Worm (Caenorhabditis elegans): ENCODE data around the gene sdz-33.
A peak's percentile ranks its signal among the peaks of the same experiment; 100 is the strongest.

sdz-33 gene

DNA sequence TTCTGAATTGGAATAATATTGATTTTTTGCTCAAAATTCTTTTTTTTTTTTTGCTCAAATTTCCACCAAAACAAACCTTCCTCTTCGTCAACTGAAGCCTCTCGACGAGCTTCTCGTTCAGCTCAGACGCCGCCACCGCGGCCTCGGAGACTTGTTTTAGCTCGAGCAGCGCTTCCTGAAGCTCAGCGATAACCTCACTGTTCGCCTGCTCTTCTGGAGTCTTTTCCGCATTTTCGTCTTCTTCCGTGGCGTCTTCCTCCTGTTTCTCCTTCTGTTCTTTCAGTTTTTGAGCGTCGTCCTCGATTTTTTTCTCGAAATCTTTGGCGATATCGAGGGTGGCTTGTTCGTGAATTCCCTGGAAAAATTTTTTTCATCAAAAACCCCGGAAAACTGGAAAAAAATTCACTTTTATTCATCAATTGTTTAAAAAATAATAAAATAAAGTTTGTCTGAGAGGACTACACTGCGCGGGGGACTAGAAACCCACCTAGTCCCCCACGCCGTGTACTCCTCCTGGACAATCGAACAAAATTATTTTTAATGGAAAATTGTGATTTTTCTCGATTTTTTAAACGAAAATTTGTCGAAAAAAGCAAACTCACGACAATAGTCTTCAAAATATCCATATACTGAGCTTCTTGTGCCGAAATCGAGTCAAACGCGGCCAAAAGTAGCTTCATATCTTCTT is 38.9 kb downstream of the sdz-33 start (continued):
- TF ChIP-seq zag-1 (tag; optimal IDR thresholded peaks at IDR 0.05) (no peak), elt-3 (tag; optimal IDR thresholded peaks at IDR 0.05) (no peak), nhr-23 (tag; optimal IDR thresholded peaks at IDR 0.05) (no peak), fos-1 (tag; optimal IDR thresholded peaks at IDR 0.05) (peak; percentile 34), sem-4 (tag; optimal IDR thresholded peaks at IDR 0.05) (peak; percentile 95), F13H6.1 (tag; optimal IDR thresholded peaks at IDR 0.05) (peak; percentile 90), lin-11 (tag; optimal IDR thresholded peaks at IDR 0.05) (peak; percentile 52), ama-1 (optimal IDR thresholded peaks at IDR 0.05) (peak; percentile 9), mbf-1 (tag; optimal IDR thresholded peaks at IDR 0.05) (no peak), crh-2 (tag; optimal IDR thresholded peaks at IDR 0.05) (peak; percentile 92), nhr-12 (tag; optimal IDR thresholded peaks at IDR 0.05) (no peak), nhr-10 (tag; optimal IDR thresholded peaks at IDR 0.05) (no peak), aly-2 (tag; optimal IDR thresholded peaks at IDR 0.05) (no peak), ZK546.5 (tag; optimal IDR thresholded peaks at IDR 0.05) (peak; percentile 9), nhr-21 (tag; optimal IDR thresholded peaks at IDR 0.05) (peak; percentile 82), ztf-1 (GFP tag; conservative IDR thresholded peaks at IDR 0.05) (0 out of 2 replicates have a peak, but pooled peaks have one; percentile 70)

DNA sequence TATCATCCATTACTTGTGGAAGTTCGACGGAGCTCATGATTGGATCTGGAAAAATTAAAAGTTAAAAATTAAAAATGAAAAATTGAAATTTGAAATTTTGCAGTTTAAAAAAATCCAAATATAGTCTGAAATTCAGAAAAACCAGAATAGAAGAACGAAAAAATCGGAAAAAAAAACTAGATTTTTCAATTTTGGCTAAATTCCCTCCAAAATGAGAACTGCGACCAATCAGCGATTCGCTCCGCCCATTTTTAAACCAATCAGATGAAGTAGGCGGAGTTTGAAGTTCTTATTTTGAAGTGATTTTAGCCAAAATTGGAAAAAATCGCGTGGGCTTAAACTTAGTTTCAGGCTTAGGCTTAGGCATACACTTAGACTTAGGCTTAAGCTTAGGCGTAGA is 39.7 kb downstream of the sdz-33 start, which contains the start of gene Y56A3A.7:
Gene Y56A3A.7 (minus strand): TSS at position 47 of the 400 bp plus-strand sequence.
- TF ChIP-seq nhr-11 (tag; optimal IDR thresholded peaks at IDR 0.05) (no peak), lin-39 (tag; optimal IDR thresholded peaks at IDR 0.05) (no peak), egl-27 (tag; optimal IDR thresholded peaks at IDR 0.05) (no peak), ztf-1 (GFP tag; conservative IDR thresholded peaks at IDR 0.05) (no peak), nhr-77 (tag; optimal IDR thresholded peaks at IDR 0.05) (no peak), nhr-237 (tag; optimal IDR thresholded peaks at IDR 0.05) (no peak), ZK546.5 (tag; optimal IDR thresholded peaks at IDR 0.05) (no peak), zag-1 (tag; optimal IDR thresholded peaks at IDR 0.05) (no peak), F13H6.1 (tag; optimal IDR thresholded peaks at IDR 0.05) (no peak), unc-39 (tag; optimal IDR thresholded peaks at IDR 0.05) (no peak), nhr-25 (tag; optimal IDR thresholded peaks at IDR 0.05) (no peak), R02D3.7 (tag; optimal IDR thresholded peaks at IDR 0.05) (no peak), skn-1 (tag; optimal IDR thresholded peaks at IDR 0.05) (no peak), sma-9 (GFP tag; optimal IDR thresholded peaks at IDR 0.05) (no peak), sma-9 (tag; optimal IDR thresholded peaks at IDR 0.05) (no peak), mdl-1 (tag; optimal IDR thresholded peaks at IDR 0.05) (no peak), nhr-21 (tag; optimal IDR thresholded peaks at IDR 0.05) (no peak), ceh-16 (tag; optimal IDR thresholded peaks at IDR 0.05) (no peak), gmeb-1 (tag; optimal IDR thresholded peaks at IDR 0.05) (no peak), lsy-2 (tag; optimal IDR thresholded peaks at IDR 0.05) (no peak)

DNA sequence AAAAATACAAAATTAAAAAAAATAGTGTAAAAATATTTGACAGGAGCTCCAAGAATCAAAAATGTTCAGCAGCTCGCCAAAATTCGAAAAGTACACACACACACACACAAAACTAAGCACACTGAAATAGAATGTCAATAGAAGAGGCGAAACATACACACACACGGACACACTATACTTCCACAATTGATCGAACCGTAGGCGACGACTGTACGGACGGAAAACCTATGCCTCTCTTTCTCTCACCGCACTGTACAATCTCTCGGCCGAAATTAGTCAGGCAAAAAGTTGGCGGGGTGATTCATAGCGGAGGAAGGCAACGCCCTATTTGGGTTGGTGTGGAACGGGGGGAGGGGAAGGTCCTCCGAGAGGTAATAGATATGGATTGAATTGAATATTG is 40.2 kb downstream of the sdz-33 start:
- TF ChIP-seq sma-9 (GFP tag; optimal IDR thresholded peaks at IDR 0.05), result no peak
- TF ChIP-seq sma-9 (tag; optimal IDR thresholded peaks at IDR 0.05), result no peak
- TF ChIP-seq unc-39 (tag; optimal IDR thresholded peaks at IDR 0.05), result no peak
- no peak for TF ChIP-seq ztf-11 (tag; optimal IDR thresholded peaks at IDR 0.05)
- TF ChIP-seq fos-1 (tag; optimal IDR thresholded peaks at IDR 0.05), result peak; percentile 97
- TF ChIP-seq blmp-1 (tag; optimal IDR thresholded peaks at IDR 0.05; ENCODE audit: insufficient read depth), result no peak
- TF ChIP-seq nhr-129 (tag; optimal IDR thresholded peaks at IDR 0.05), result peak; percentile 52
- no peak for TF ChIP-seq sem-4 (tag; optimal IDR thresholded peaks at IDR 0.05)
- TF ChIP-seq elt-3 (tag; optimal IDR thresholded peaks at IDR 0.05), result no peak
- no peak for TF ChIP-seq gmeb-1 (tag; optimal IDR thresholded peaks at IDR 0.05)
- no peak for TF ChIP-seq unc-55 (GFP tag; optimal IDR thresholded peaks at IDR 0.05)
- no peak for TF ChIP-seq ama-1 (optimal IDR thresholded peaks at IDR 0.05)
- no peak for TF ChIP-seq nhr-23 (tag; optimal IDR thresholded peaks at IDR 0.05)
- TF ChIP-seq nhr-21 (tag; optimal IDR thresholded peaks at IDR 0.05), result no peak
- no peak for TF ChIP-seq aly-2 (tag; optimal IDR thresholded peaks at IDR 0.05)

DNA sequence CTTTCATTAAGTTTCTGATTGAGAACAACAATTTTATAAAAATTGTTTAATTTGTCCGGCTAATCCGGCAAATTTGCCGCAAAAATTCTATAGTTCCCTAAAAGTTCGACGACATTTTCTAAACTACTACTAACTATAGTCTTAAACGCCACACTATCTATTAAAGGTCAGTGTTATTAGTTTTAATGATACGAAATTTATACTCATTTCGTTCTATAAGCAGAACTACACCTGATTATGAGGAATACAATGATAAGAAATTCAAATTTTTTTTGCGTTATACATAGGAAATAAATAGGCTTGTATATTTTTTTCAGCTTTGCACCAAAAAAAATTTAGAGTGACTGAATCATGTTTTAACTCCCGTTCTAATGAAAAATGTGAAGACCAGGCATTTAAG is 41.2 kb downstream of the sdz-33 start:
- TF ChIP-seq crh-2 (tag; optimal IDR thresholded peaks at IDR 0.05), result no peak
- TF ChIP-seq fos-1 (tag; optimal IDR thresholded peaks at IDR 0.05), result peak; percentile 73
